Worm (Caenorhabditis elegans) whole organism, midembryonic: ENCODE measurements around the gene srbc-51.

Source experiments
- cog-1 ChIP-seq: sonication (generic microtip); optimal IDR thresholded peaks from 2 replicates; lab custom pipeline; 2016; ENCODE audit warnings: missing genetic modification characterization, missing compliant biosample characterization
- flt-1 ChIP-seq: fragments of 200-800 bp; sonication (Bioruptor generic); IDR thresholded peaks from 2 replicates; pipeline ENCODE4 v1.3.6; 2022; ENCODE audit warnings: missing genetic modification characterization, missing compliant biosample characterization
- ztf-23 ChIP-seq: fragments of 200-800 bp; sonication (Bioruptor generic); IDR thresholded peaks from 2 replicates; pipeline ENCODE4 v1.3.6; 2022; ENCODE audit warnings: missing genetic modification reagents, missing genetic modification characterization, missing compliant biosample characterization

- TF ChIP-seq flt-1 (GFP tag; lab: Robert Waterston, UW) (no peak), ztf-23 (GFP tag; lab: Robert Waterston, UW) (no peak), cog-1 (tag; lab: Kevin White, UChicago) (no peak)
Measured at ce11 chrV:15796087-15796486, 30.1 kb upstream of the srbc-51 start, which contains the start of gene nhr-223.
